Worm (Caenorhabditis elegans) whole organism, young adult: ENCODE results near the gene C16C10.1.

ENCODE experiments used
- C06A6.2 ChIP-seq: fragments of 200-800 bp; sonication (Bioruptor generic); conservative IDR thresholded peaks from 2 replicates; pipeline ENCODE4 v1.3.6; 2022; ENCODE audit warnings: missing genetic modification characterization, missing compliant biosample characterization
- akir-1 ChIP-seq: fragments of 200-800 bp; sonication (Bioruptor generic); optimal IDR thresholded peaks from 2 replicates; lab custom pipeline; 2018; ENCODE audit warnings: mild to moderate bottlenecking, missing genetic modification characterization, moderate library complexity, missing compliant biosample characterization
- attf-5 ChIP-seq: fragments of 200-800 bp; sonication (Bioruptor generic); optimal IDR thresholded peaks from 2 replicates; lab custom pipeline; 2018; ENCODE audit warnings: mild to moderate bottlenecking, missing genetic modification characterization, missing compliant biosample characterization
- cebp-1 ChIP-seq, 2 experiments: fragments of 200-800 bp in 1 of 2; sonication (Bioruptor generic) in 1 of 2; sonication (generic microtip) in 1 of 2; IDR thresholded peaks in 1 of 2; optimal IDR thresholded peaks in 1 of 2; 2 replicates each; pipeline versions ENCODE4 v1.3.6 to Lab custom; 2017 to 2022; ENCODE audit warnings: missing compliant biosample characterization in 2 of 2, missing genetic modification characterization in 2 of 2, mild to moderate bottlenecking in 1 of 2, missing genetic modification reagents in 1 of 2, moderate library complexity in 1 of 2
- ceh-91 ChIP-seq: fragments of 200-800 bp; sonication (Bioruptor generic); IDR thresholded peaks from 2 replicates; pipeline ENCODE4 v1.3.6; 2022; ENCODE audit warnings: missing genetic modification reagents, missing genetic modification characterization, missing compliant biosample characterization
- dox-1 ChIP-seq: fragments of 200-800 bp; sonication (Bioruptor generic); IDR thresholded peaks from 2 replicates; pipeline ENCODE4 v1.3.6; 2022; ENCODE audit warnings: missing genetic modification reagents, missing genetic modification characterization, missing compliant biosample characterization
- lin-35 ChIP-seq, 3 experiments: fragments of 150-350 bp in 2 of 3; sonication (generic microtip) in 1 of 3; optimal IDR thresholded peaks; 2 replicates each; lab custom pipeline; 2014 to 2018; ENCODE audit warnings: missing biosample characterization in 3 of 3, missing genetic modification characterization in 3 of 3, missing genetic modification reagents in 3 of 3
- snpc-1.1 ChIP-seq: sonication (generic microtip); optimal IDR thresholded peaks from 2 replicates; lab custom pipeline; 2017; ENCODE audit warnings: missing genetic modification characterization, mild to moderate bottlenecking, missing compliant biosample characterization, antibody characterized with exemption, moderate library complexity, missing genotype, missing genetic modification reagents; ENCODE audit not compliant: insufficient read depth
- ztf-28 ChIP-seq: fragments of 200-800 bp; sonication (Bioruptor generic); IDR thresholded peaks from 2 replicates; pipeline ENCODE4 v1.3.6; 2022; ENCODE audit warnings: missing genetic modification reagents, missing genetic modification characterization, missing compliant biosample characterization

- TF ChIP-seq ztf-28 (GFP tag; lab: Robert Waterston, UW) (no peak), C06A6.2 (GFP tag; lab: Robert Waterston, UW) (no peak), dox-1 (GFP tag; lab: Robert Waterston, UW) (no peak), lin-35 (GFP tag; optimal IDR thresholded peaks at IDR 0.05; lab: Kevin White, UChicago) (no peak), akir-1 (GFP tag; lab: Kevin White, UChicago) (no peak), cebp-1 (GFP tag; IDR thresholded peaks at IDR 0.05; lab: Robert Waterston, UW) (no peak), cebp-1 (tag; optimal IDR thresholded peaks at IDR 0.05; lab: Kevin White, UChicago) (no peak), ceh-91 (GFP tag; lab: Robert Waterston, UW) (no peak), attf-5 (GFP tag; lab: Kevin White, UChicago) (no peak), snpc-1.1 (tag; lab: Kevin White, UChicago) (no peak)
These were observed 43.5 kb upstream of the C16C10.1 start for ce11 chrIII:4224722-4225121.
